Fruit fly (Drosophila melanogaster): ENCODE measurements around the gene RSG7.

dm6 chrX:16837588-16838178, 6.5 kb downstream of the RSG7 start:
- TF ChIP-seq psq (optimal IDR thresholded peaks at IDR 0.05) (no peak), h (optimal IDR thresholded peaks at IDR 0.05) (no peak), ttk (optimal IDR thresholded peaks at IDR 0.05) (no peak), Sin3A (optimal IDR thresholded peaks at IDR 0.05) (no peak), insv (optimal IDR thresholded peaks at IDR 0.05) (no peak), Myc (optimal IDR thresholded peaks at IDR 0.05) (no peak)
